Worm (Caenorhabditis elegans): ENCODE data around the gene sre-50.

DNA sequence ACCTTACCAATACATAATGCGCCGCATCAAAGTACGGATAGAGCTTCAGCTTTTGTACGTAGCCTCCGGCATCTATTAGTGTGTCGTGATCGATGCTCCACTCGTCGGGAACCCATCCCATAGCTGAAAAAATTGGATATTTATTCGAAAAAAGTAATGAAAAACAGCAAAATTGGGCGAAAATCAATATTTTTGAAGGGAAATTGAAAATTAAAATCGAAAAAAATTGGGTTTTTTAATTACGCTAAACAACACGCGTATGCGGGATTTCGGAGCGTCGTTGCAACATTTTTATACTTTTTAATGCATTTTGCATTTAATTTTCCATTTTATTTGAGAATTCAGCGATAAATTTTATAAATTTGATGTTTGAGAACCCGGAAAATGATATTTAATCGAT lies 24.1 kb upstream of the sre-50 start, which contains the start of the genes tric-1B.2 and Y57A10A.29:
- TF ChIP-seq ZK546.5 (tag; optimal IDR thresholded peaks at IDR 0.05) = no peak
- TF ChIP-seq elt-2 (tag; optimal IDR thresholded peaks at IDR 0.05) = no peak
- TF ChIP-seq unc-62 (GFP tag; optimal IDR thresholded peaks at IDR 0.05) = no peak
- TF ChIP-seq fos-1 (tag; optimal IDR thresholded peaks at IDR 0.05) = no peak
- no peak for TF ChIP-seq ceh-9 (tag; optimal IDR thresholded peaks at IDR 0.05)
- TF ChIP-seq ztf-11 (tag; optimal IDR thresholded peaks at IDR 0.05) = no peak

All from whole organism, L3 larva.